Fruit fly (Drosophila melanogaster) S2 (cell line): ENCODE results near the gene CG33784.
A peak's percentile ranks its signal among the peaks of the same experiment; 100 is the strongest.

Experiments
- CG8478 ChIP-seq: fragments of >200 bp; optimal IDR thresholded peaks from 2 replicates; lab custom pipeline; 2018
- CTCF ChIP-seq, 2 experiments: fragments of >200 bp; optimal IDR thresholded peaks; 2 replicates each; lab custom pipeline; 2018

DNA sequence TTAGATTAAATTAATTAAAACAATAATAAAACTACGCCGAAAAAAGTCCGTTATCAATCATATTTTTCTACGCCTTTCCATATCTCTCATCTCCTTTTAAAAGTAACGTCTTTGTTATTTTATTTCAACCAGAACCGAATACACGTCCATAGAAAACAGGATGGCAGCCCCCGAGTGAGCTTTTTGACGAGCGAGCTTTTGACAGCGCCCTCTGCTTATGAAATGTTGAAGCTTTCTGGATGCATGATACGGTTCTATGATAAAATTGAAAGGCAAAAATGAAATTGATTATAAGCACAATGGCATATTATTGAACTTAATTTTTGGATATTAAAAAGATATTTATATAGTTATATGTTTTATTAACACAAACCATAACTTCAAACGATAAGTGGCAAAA, 9.0 kb downstream of the CG33784 start:
- TF ChIP-seq CTCF (optimal IDR thresholded peaks at IDR 0.05; lab: Kevin White, UChicago) (peak in 1 of 2 experiments; percentile 54), CG8478 (lab: Kevin White, UChicago) (no peak)
